Worm (Caenorhabditis elegans): ENCODE results near the gene tph-1.

DNA sequence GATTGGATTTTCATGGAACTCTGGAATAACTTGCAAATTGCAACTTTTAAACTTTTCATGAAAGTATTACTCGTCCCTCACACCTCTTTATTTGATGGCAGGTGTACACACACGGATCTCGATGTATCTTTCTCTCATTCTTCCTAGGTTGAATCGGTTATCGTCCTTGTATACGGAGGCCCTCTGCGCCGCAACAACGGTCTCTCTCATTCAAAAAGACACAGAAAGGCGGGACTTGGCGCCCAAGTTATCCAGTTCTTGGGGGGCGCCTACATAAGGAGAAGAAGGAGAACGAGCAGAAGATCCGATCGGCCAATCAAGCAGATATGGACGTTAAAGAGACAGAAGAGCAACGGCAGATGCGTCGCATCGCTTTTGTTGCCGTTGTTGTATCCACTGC, 5.3 kb upstream of the tph-1 start, which contains the start of gene rol-8:
- TF ChIP-seq nhr-28 (tag; optimal IDR thresholded peaks at IDR 0.05) (no peak), lsy-2 (tag; optimal IDR thresholded peaks at IDR 0.05) (no peak), mab-5 (tag; optimal IDR thresholded peaks at IDR 0.05) (no peak), sptf-1 (tag; optimal IDR thresholded peaks at IDR 0.05) (no peak)

All from whole organism, mixed stage, embryonic.